Worm (Caenorhabditis elegans): ENCODE data around the gene K08E4.3.

ce11 chrIV:12093384-12093783, 35.8 kb downstream of the K08E4.3 start, which contains the start of gene cpsf-4:
- TF ChIP-seq nhr-237 (tag; optimal IDR thresholded peaks at IDR 0.05) (no peak), unc-39 (tag; optimal IDR thresholded peaks at IDR 0.05) (no peak), pha-4 (tag; optimal IDR thresholded peaks at IDR 0.05) (no peak), snpc-4 (tag; optimal IDR thresholded peaks at IDR 0.05) (no peak), hlh-1 (tag; optimal IDR thresholded peaks at IDR 0.05) (no peak), nhr-12 (tag; optimal IDR thresholded peaks at IDR 0.05) (no peak), unc-62 (GFP tag; optimal IDR thresholded peaks at IDR 0.05) (no peak), nhr-76 (tag; optimal IDR thresholded peaks at IDR 0.05) (no peak), blmp-1 (tag; optimal IDR thresholded peaks at IDR 0.05) (no peak), mab-5 (tag; optimal IDR thresholded peaks at IDR 0.05) (no peak), unc-120 (tag; optimal IDR thresholded peaks at IDR 0.05; ENCODE audit: poor library complexity, severe bottlenecking) (no peak), ztf-11 (tag; optimal IDR thresholded peaks at IDR 0.05) (no peak), tbx-8 (GFP tag; optimal IDR thresholded peaks at IDR 0.05) (no peak)
